Worm (Caenorhabditis elegans) whole organism, L4/young adult: ENCODE results near the gene T02D1.7.

Source experiments
- W03F9.2 ChIP-seq: fragments of 150-350 bp; optimal IDR thresholded peaks from 2 replicates; lab custom pipeline; 2014; ENCODE audit warnings: missing biosample characterization, missing genetic modification characterization
- dao-5 ChIP-seq: sonication (generic microtip); optimal IDR thresholded peaks from 2 replicates; lab custom pipeline; 2016; ENCODE audit warnings: missing genotype, missing genetic modification characterization, moderate library complexity, missing compliant biosample characterization
- him-1 ChIP-seq: sonication (generic microtip); optimal IDR thresholded peaks from 2 replicates; lab custom pipeline; 2016; ENCODE audit warnings: missing genotype, missing genetic modification reagents, missing genetic modification characterization, missing compliant biosample characterization

T02D1.7 gene

DNA sequence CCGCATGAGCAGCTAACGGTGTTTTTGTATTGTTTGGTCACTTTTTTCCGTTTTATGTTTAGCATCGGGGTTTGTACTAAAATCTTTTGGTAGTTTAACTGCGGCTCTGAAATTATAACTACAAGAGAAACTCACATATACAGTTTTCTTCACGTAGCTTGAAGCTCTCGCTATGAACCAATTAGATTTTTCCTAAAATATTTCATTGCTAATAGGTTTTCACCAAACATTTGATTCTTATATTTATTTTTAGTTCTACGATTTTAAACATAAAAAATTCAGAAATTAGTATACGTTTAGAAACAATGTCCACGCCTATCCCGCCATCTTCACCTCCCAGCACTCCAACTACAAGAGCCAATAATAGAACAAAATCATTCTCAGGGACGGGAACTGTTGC lies 20.5 kb upstream of the T02D1.7 start, which contains the start of gene C06A12.3:
Gene C06A12.3, plus strand, starts transcription at position 301 of the 400 bp plus-strand sequence.
- TF ChIP-seq him-1 (no peak), W03F9.2 (tag; lab: Kevin White, UChicago) (no peak), dao-5 (tag; lab: Kevin White, UChicago) (no peak)

DNA sequence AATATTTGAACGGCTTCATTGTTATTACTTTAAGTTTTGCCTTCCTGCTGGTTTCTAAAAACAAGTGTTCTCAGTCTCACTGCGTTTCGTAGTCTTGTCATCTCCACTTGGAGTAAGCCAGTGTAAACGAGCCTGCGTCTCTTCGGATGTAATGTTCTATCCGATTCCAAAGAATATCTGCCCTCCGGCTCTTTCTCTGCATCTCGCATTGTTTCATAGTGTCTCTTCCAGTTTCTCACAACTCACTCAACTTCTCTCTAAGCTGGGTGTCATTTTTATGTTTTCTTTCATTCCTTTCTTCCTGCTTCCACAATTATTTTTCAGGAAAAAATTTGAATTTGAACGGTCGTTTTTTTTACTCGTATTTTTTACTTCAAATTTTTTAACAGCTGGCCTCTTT lies 20.0 kb upstream of the T02D1.7 start:
- TF ChIP-seq dao-5 (tag; lab: Kevin White, UChicago) (no peak), W03F9.2 (tag; lab: Kevin White, UChicago) (no peak), him-1 (no peak)

DNA sequence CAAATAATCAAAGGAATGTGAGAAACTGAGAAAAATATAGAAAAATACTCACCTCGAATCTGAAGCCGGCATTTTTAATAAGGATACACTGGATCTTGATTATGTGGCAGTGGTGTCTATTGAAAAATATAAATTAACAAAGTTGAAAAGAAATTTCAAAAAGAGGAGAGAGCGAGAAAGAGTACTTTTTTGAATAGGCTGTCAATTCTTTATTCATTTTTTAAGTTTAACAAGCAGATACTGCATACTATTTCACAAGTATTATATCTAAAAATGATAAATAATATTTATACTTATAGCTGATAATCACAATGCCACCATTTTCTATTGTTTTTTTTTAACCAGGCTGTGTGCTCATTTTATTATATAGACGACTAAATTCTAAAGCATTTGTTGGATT lies 10.8 kb upstream of the T02D1.7 start, which contains the start of gene npr-26:
Gene npr-26, minus strand, starts transcription at position 101 of the 400 bp plus-strand sequence.
- no peak for TF ChIP-seq dao-5 (tag; lab: Kevin White, UChicago)
- no peak for TF ChIP-seq W03F9.2 (tag; lab: Kevin White, UChicago)
- TF ChIP-seq him-1, result no peak

ce11 chrIV:17413343-17413742 lies 6.4 kb upstream of the T02D1.7 start:
- no peak for TF ChIP-seq him-1

DNA sequence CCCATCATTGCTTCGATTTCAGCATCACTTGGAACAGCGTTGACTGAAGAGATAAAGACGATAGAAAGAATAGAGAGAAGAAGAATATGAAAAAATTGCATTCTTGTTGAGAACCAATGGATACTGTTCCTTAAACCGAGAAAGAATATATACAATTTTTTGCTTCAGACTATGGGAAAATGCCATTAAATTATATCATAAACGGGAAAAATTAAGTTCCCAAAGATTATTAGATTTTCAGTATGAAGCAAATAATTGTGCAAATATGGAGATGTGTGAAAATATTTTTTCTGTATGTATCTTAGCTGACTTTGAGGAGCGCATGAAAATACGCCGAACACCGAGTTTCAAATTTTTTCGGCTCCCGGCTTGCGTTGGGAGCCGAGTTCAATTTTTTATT lies 566 bp upstream of the T02D1.7 start, which contains the start of gene T02D1.9:
Gene T02D1.9, minus strand, starts transcription at position 101 of the 400 bp plus-strand sequence.
- TF ChIP-seq dao-5 (tag; lab: Kevin White, UChicago), result no peak
- no peak for TF ChIP-seq W03F9.2 (tag; lab: Kevin White, UChicago)
- TF ChIP-seq him-1, result no peak

DNA sequence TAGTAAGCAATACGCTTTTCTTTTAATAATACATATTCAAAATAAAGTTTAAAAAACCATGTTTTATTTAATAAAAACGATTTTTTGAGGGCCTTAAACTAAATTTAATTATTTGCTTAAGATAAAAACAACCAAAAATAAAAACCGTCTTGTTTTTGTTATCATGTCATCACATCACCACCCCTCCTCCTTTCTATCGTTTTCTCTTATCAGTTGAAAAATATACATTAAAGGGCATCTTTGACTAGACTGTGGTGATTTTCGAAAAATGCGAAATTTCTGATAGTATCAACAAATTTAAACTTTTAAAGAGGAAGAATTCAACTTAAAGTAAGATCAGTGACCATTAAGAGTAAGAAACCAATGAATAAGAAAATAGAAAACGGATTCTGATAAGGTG lies 806 bp downstream of the T02D1.7 start:
- TF ChIP-seq him-1 (no peak), W03F9.2 (tag; lab: Kevin White, UChicago) (no peak), dao-5 (tag; lab: Kevin White, UChicago) (no peak)

DNA sequence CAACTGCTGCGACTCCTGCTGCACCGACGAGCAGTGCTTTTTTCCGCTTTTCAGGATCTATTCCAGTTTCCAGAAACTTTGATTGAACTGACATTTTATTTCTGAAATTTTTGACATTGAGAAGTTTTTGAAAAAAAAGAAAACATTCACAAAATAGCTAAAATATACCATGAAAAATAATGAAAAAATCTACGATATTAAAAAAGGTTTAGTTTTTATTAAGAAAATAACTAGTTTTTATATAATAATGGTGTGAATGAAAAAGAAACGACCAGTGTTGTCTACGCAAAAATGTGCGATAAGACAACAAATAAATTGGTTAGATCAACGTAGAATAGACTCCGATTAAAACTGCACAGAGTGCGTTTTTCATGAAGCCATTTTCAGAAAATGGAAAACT lies 1.4 kb downstream of the T02D1.7 start, which contains the start of gene pmp-4:
Gene pmp-4, minus strand, starts transcription at position 101 of the 400 bp plus-strand sequence.
- no peak for TF ChIP-seq W03F9.2 (tag; lab: Kevin White, UChicago)
- TF ChIP-seq dao-5 (tag; lab: Kevin White, UChicago), result no peak
- no peak for TF ChIP-seq him-1

DNA sequence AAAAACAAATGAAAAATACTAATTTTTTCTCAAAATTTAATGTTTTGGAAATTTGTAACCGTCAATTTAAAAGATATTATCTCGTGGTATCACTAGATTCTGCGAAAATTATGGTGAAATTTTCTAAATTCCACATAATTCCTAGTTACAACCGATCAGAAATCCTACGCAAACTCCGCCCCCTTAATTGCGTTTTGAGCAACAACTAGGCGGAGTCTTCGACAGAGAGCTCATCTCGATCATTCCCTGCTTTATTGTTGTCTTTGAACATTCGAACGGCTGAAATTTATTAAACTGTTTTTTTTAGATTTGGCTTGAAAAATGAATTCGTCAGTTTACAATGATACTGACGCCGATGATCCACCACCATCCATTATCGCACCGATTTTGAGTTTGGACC lies 7.5 kb downstream of the T02D1.7 start, which contains the start of gene T02D1.4:
Gene T02D1.4, plus strand, starts transcription at position 301 of the 400 bp plus-strand sequence.
- TF ChIP-seq him-1, result no peak
- TF ChIP-seq W03F9.2 (tag; lab: Kevin White, UChicago), result no peak
- no peak for TF ChIP-seq dao-5 (tag; lab: Kevin White, UChicago)

- TF ChIP-seq dao-5 (tag; lab: Kevin White, UChicago) (no peak), W03F9.2 (tag; lab: Kevin White, UChicago) (no peak)
These were observed 11.0 kb downstream of the T02D1.7 start, which contains the start of gene sru-15 for ce11 chrIV:17395910-17396309. sru-15 (plus strand) TSS chrIV:17396210.

DNA sequence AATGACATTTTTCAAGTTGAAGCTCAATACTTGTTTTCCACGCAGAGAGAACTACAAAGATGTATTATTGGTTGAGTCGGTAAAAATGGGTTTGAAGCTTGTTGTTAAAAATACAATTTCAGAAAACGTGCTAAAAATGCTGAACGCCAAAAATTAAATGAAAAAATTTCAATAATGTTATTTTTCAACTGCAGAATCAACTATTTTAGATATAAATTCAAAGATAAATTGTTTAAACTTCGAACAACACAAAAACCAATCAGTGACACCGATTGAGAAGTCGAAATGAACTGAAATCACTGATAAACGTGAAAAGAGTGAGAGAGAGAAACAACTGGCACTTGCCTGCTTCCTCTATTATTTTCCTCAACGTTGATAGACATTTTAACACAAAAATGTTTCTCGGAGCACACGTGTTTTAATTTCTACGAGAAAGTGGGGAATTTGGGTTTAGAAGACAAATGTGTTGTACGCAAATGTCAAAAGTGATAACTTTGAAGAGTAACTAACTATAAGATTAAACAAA lies 19.4 kb downstream of the T02D1.7 start, which contains the start of gene T02D1.8:
Gene T02D1.8, minus strand, starts transcription at position 51 of the 526 bp plus-strand sequence.
- TF ChIP-seq him-1, result no peak
- TF ChIP-seq dao-5 (tag; lab: Kevin White, UChicago), result no peak
- TF ChIP-seq W03F9.2 (tag; lab: Kevin White, UChicago), result no peak

- TF ChIP-seq him-1 (no peak), W03F9.2 (tag; lab: Kevin White, UChicago) (no peak), dao-5 (tag; lab: Kevin White, UChicago) (no peak)
These were observed 23.9 kb downstream of the T02D1.7 start, which contains the start of gene C30H6.12 for ce11 chrIV:17383046-17383445. C30H6.12 (plus strand) TSS chrIV:17383346.

DNA sequence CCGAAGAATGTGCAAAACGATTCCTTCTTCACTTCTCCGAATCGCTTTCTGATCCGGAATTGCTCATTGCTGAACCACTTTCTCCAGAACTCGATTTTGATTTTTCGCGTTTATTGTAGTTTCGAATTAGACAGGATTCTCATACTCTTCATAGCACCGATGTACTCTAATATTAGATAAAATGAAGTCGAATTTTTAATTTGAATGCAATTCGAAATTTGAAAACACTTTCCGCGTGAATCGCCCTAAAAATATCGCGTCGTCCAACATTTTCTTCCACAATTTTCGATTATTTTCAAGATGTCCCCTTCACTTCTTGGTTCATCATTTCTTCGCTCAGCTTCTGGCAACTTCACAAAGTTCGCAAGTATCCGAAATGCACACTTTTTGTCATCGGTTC lies 24.9 kb downstream of the T02D1.7 start, which contains the start of gene C30H6.8:
Gene C30H6.8, plus strand, starts transcription at position 301 of the 400 bp plus-strand sequence.
- TF ChIP-seq W03F9.2 (tag; lab: Kevin White, UChicago) (no peak), him-1 (no peak), dao-5 (tag; lab: Kevin White, UChicago) (no peak)

ce11 chrIV:17380061-17380680 lies 26.8 kb downstream of the T02D1.7 start, which contains the start of the genes C30H6.9 and dlat-2:
C30H6.9 (minus strand) TSS chrIV:17380170.
dlat-2 (plus strand) TSS chrIV:17380626.
- TF ChIP-seq him-1 (no peak), W03F9.2 (tag; lab: Kevin White, UChicago) (peak; percentile 76), dao-5 (tag; lab: Kevin White, UChicago) (no peak)

ce11 chrIV:17376127-17376526 lies 30.8 kb downstream of the T02D1.7 start, which contains the start of gene haf-1:
haf-1 (plus strand) TSS chrIV:17376427.
- TF ChIP-seq W03F9.2 (tag; lab: Kevin White, UChicago) (no peak), dao-5 (tag; lab: Kevin White, UChicago) (no peak), him-1 (no peak)
